Worm (Caenorhabditis elegans) whole organism, L3 larva: ENCODE results near the gene pcp-4.

Experiments
- ZK546.5 ChIP-seq: sonication (generic microtip); optimal IDR thresholded peaks from 2 replicates; lab custom pipeline; 2017; ENCODE audit warnings: missing biosample characterization, missing genetic modification characterization
- aly-2 ChIP-seq: fragments of 150-350 bp; optimal IDR thresholded peaks from 2 replicates; lab custom pipeline; 2014; ENCODE audit warnings: missing biosample characterization, missing genetic modification characterization
- ama-1 ChIP-seq: fragments of 150-350 bp; optimal IDR thresholded peaks from 2 replicates; lab custom pipeline; 2018
- ceh-82 ChIP-seq: fragments of 150-350 bp; optimal IDR thresholded peaks from 2 replicates; lab custom pipeline; 2014; ENCODE audit warnings: missing biosample characterization, missing genetic modification characterization
- elt-3 ChIP-seq, 3 experiments: fragments of 150-350 bp in 1 of 3; sonication (generic microtip) in 2 of 3; optimal IDR thresholded peaks; 2 replicates in 2 of 3; 4 replicates in 1 of 3; lab custom pipeline; 2014 to 2017; ENCODE audit warnings: missing biosample characterization in 3 of 3, missing genetic modification characterization in 3 of 3
- fkh-10 ChIP-seq: sonication (generic microtip); optimal IDR thresholded peaks from 2 replicates; lab custom pipeline; 2017; ENCODE audit warnings: missing biosample characterization, missing genetic modification reagents, missing genetic modification characterization
- fkh-2 ChIP-seq: fragments of 150-350 bp; optimal IDR thresholded peaks from 2 replicates; lab custom pipeline; 2014; ENCODE audit warnings: missing biosample characterization, missing genetic modification reagents, missing genetic modification characterization
- lin-39 ChIP-seq: fragments of 150-350 bp; optimal IDR thresholded peaks from 2 replicates; lab custom pipeline; 2018; ENCODE audit warnings: missing biosample characterization, missing genetic modification reagents, missing genetic modification characterization
- nfya-1 ChIP-seq: sonication (generic microtip); optimal IDR thresholded peaks from 2 replicates; lab custom pipeline; 2017; ENCODE audit warnings: missing genetic modification characterization, mild to moderate bottlenecking, missing compliant biosample characterization, antibody characterized with exemption, moderate library complexity; ENCODE audit not compliant: insufficient read depth
- nhr-77 ChIP-seq: fragments of 150-350 bp; optimal IDR thresholded peaks from 2 replicates; lab custom pipeline; 2014; ENCODE audit warnings: missing biosample characterization, missing genetic modification characterization
- pha-4 ChIP-seq: fragments of 150-350 bp; optimal IDR thresholded peaks from 2 replicates; lab custom pipeline; 2014; ENCODE audit warnings: missing biosample characterization, missing genetic modification reagents, missing genetic modification characterization
- snpc-4 ChIP-seq: fragments of 150-350 bp; optimal IDR thresholded peaks from 2 replicates; lab custom pipeline; 2014; ENCODE audit warnings: missing biosample characterization, missing genetic modification characterization
- zag-1 ChIP-seq: fragments of 150-350 bp; optimal IDR thresholded peaks from 2 replicates; lab custom pipeline; 2014; ENCODE audit warnings: missing biosample characterization, missing genetic modification characterization

DNA sequence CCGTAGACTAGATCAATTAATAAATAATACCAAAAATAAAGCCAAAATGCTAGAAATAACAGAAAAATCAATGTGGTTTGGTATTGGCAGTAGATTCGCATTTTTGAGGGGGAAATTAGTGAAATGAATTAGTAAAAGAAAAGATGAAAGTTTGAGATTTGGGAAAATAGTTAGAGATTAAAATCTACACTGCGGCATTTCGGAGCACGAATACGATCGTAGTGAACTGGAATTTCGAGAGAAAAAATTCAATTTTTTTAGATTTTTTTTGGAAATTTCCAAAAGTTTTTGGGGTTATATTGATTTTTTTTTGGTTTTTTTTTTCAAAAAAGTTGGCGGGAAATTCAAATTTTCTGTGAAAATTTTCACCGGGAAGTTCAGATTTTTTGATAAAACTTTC lies 37.1 kb upstream of the pcp-4 start, which contains the start of gene Y116F11B.9:
- TF ChIP-seq nfya-1 (tag; lab: Kevin White, UChicago) (no peak), pha-4 (tag; lab: Kevin White, UChicago) (no peak), ZK546.5 (no peak), snpc-4 (tag; lab: Kevin White, UChicago) (no peak), ama-1 (lab: Kevin White, UChicago) (no peak), lin-39 (tag; lab: Kevin White, UChicago) (no peak), fkh-2 (no peak), nhr-77 (tag; lab: Kevin White, UChicago) (no peak), aly-2 (tag; lab: Kevin White, UChicago) (no peak), ceh-82 (no peak), fkh-10 (GFP tag; lab: Kevin White, UChicago) (no peak), elt-3 (tag; optimal IDR thresholded peaks at IDR 0.05; lab: Kevin White, UChicago) (no peak), zag-1 (no peak)
